Worm (Caenorhabditis elegans) whole organism, early embryonic: ENCODE data around the gene srx-88.

Experiments used
- B0310.2 ChIP-seq: sonication (generic microtip); optimal IDR thresholded peaks from 2 replicates; lab custom pipeline; 2016; ENCODE audit warnings: mild to moderate bottlenecking, missing genetic modification characterization, missing compliant biosample characterization
- F13C5.2 ChIP-seq: sonication (generic microtip); optimal IDR thresholded peaks from 2 replicates; lab custom pipeline; 2017; ENCODE audit warnings: mild to moderate bottlenecking, missing genetic modification characterization, inconsistent platforms, missing compliant biosample characterization
- aly-1 ChIP-seq: sonication (generic microtip); optimal IDR thresholded peaks from 2 replicates; lab custom pipeline; 2016; ENCODE audit warnings: missing genetic modification characterization, missing compliant biosample characterization
- ama-1 ChIP-seq: fragments of 150-350 bp; optimal IDR thresholded peaks from 2 replicates; lab custom pipeline; 2014
- ceh-13 ChIP-seq: fragments of 200-800 bp; sonication (Bioruptor generic); optimal IDR thresholded peaks from 2 replicates; lab custom pipeline; 2018; ENCODE audit warnings: mild to moderate bottlenecking, missing genetic modification characterization, missing compliant biosample characterization
- ceh-36 ChIP-seq: sonication (generic microtip); optimal IDR thresholded peaks from 2 replicates; lab custom pipeline; 2016; ENCODE audit warnings: missing genetic modification characterization, inconsistent platforms, missing compliant biosample characterization
- ets-7 ChIP-seq: sonication (generic microtip); optimal IDR thresholded peaks from 2 replicates; lab custom pipeline; 2016; ENCODE audit warnings: missing genotype, missing genetic modification characterization, missing compliant biosample characterization
- flt-1 ChIP-seq: fragments of 200-800 bp; sonication (Bioruptor generic); IDR thresholded peaks from 2 replicates; pipeline ENCODE4 v1.3.6; 2022; ENCODE audit warnings: missing genetic modification characterization, missing compliant biosample characterization
- hmbx-1 ChIP-seq: sonication (generic microtip); optimal IDR thresholded peaks from 2 replicates; lab custom pipeline; 2016; ENCODE audit warnings: mild to moderate bottlenecking, missing genetic modification characterization, missing compliant biosample characterization
- hmg-4 ChIP-seq: fragments of 200-800 bp; sonication (Bioruptor generic); optimal IDR thresholded peaks from 2 replicates; lab custom pipeline; 2018; ENCODE audit warnings: mild to moderate bottlenecking, missing genetic modification characterization, missing compliant biosample characterization
- hnd-1 ChIP-seq: sonication (generic microtip); optimal IDR thresholded peaks from 2 replicates; lab custom pipeline; 2016; ENCODE audit warnings: missing genetic modification characterization, missing compliant biosample characterization
- pes-1 ChIP-seq: fragments of 200-800 bp; sonication (Bioruptor generic); IDR thresholded peaks from 2 replicates; pipeline ENCODE4 v1.3.6; 2022; ENCODE audit warnings: missing genetic modification reagents, missing genetic modification characterization, missing compliant biosample characterization
- scrt-1 ChIP-seq: fragments of 200-800 bp; sonication (Bioruptor generic); IDR thresholded peaks from 2 replicates; pipeline ENCODE4 v1.3.6; 2022; ENCODE audit warnings: missing genetic modification characterization, missing compliant biosample characterization
- sea-1 ChIP-seq: fragments of 200-800 bp; sonication (Bioruptor generic); conservative IDR thresholded peaks from 2 replicates; pipeline ENCODE4 v1.3.6; 2022; ENCODE audit warnings: missing genetic modification characterization, missing compliant biosample characterization
- tbx-11 ChIP-seq: fragments of 200-800 bp; sonication (Bioruptor generic); IDR thresholded peaks from 2 replicates; pipeline ENCODE4 v1.3.6; 2022; ENCODE audit warnings: missing genetic modification characterization, missing compliant biosample characterization
- tbx-37 ChIP-seq: fragments of 200-800 bp; sonication (Bioruptor generic); conservative IDR thresholded peaks from 2 replicates; pipeline ENCODE4 v1.3.6; 2022; ENCODE audit warnings: missing genetic modification reagents, missing genetic modification characterization, missing compliant biosample characterization
- tra-4 ChIP-seq: sonication (generic microtip); optimal IDR thresholded peaks from 2 replicates; lab custom pipeline; 2017; ENCODE audit warnings: missing genetic modification characterization, missing compliant biosample characterization

The srx-88 gene

ce11 chrV:11574563-11574962, 8.7 kb upstream of the srx-88 start:
- no peak for TF ChIP-seq ama-1 (lab: Kevin White, UChicago)
- no peak for TF ChIP-seq sea-1 (GFP tag; lab: Robert Waterston, UW)
- no peak for TF ChIP-seq tbx-37 (GFP tag; lab: Robert Waterston, UW)
- no peak for TF ChIP-seq hmg-4 (GFP tag; lab: Kevin White, UChicago)
- no peak for TF ChIP-seq ceh-36 (tag; lab: Kevin White, UChicago)
- no peak for TF ChIP-seq scrt-1
- no peak for TF ChIP-seq tra-4 (tag; lab: Kevin White, UChicago)
- no peak for TF ChIP-seq hmbx-1
- TF ChIP-seq ceh-13 (GFP tag; lab: Kevin White, UChicago), result no peak
- TF ChIP-seq pes-1 (GFP tag; lab: Robert Waterston, UW), result no peak
- no peak for TF ChIP-seq ets-7 (tag; lab: Kevin White, UChicago)
- no peak for TF ChIP-seq B0310.2 (tag; lab: Kevin White, UChicago)
- TF ChIP-seq flt-1 (GFP tag; lab: Robert Waterston, UW), result no peak
- no peak for TF ChIP-seq F13C5.2 (tag; lab: Kevin White, UChicago)
- TF ChIP-seq aly-1, result no peak
- TF ChIP-seq hnd-1 (tag; lab: Kevin White, UChicago), result no peak
- no peak for TF ChIP-seq tbx-11

DNA sequence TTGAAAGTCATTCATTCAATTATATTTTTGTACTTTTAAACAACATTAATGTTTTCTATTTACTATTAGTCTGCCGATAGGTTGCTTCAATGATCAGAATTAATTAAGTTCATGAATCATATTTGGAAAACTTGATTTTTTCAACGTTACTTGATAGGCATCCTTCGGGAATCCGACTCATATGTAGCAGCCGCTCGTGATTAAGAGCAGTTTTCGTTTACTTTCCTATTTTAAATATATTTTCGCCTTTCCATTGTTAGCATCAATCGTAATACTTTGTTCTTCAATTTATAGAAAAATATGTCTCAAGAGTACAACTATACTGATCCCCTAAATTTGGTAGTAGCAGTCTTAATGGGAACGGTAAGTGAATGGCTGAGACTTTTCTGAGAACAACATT, 2.5 kb upstream of the srx-88 start, which contains the start of gene srx-90:
Gene srx-90 (plus strand): TSS at position 301 of the 400 bp plus-strand sequence.
- no peak for TF ChIP-seq hmg-4 (GFP tag; lab: Kevin White, UChicago)
- TF ChIP-seq ceh-36 (tag; lab: Kevin White, UChicago), result no peak
- TF ChIP-seq ama-1 (lab: Kevin White, UChicago), result no peak
- no peak for TF ChIP-seq flt-1 (GFP tag; lab: Robert Waterston, UW)
- TF ChIP-seq hnd-1 (tag; lab: Kevin White, UChicago), result no peak
- no peak for TF ChIP-seq scrt-1
- no peak for TF ChIP-seq aly-1
- no peak for TF ChIP-seq B0310.2 (tag; lab: Kevin White, UChicago)
- TF ChIP-seq tbx-37 (GFP tag; lab: Robert Waterston, UW), result no peak

- TF ChIP-seq aly-1 (no peak), tbx-11 (no peak), hmg-4 (GFP tag; lab: Kevin White, UChicago) (no peak), ama-1 (lab: Kevin White, UChicago) (no peak), tbx-37 (GFP tag; lab: Robert Waterston, UW) (no peak), scrt-1 (no peak), ets-7 (tag; lab: Kevin White, UChicago) (no peak), tra-4 (tag; lab: Kevin White, UChicago) (no peak), flt-1 (GFP tag; lab: Robert Waterston, UW) (no peak), hmbx-1 (no peak), pes-1 (GFP tag; lab: Robert Waterston, UW) (no peak), F13C5.2 (tag; lab: Kevin White, UChicago) (no peak), ceh-13 (GFP tag; lab: Kevin White, UChicago) (no peak)
Measured at ce11 chrV:11585122-11585521, 1.8 kb downstream of the srx-88 start.

ce11 chrV:11589433-11589832, 6.1 kb downstream of the srx-88 start, which contains the start of gene srx-82:
Gene srx-82 (plus strand): TSS chrV:11589733.
- no peak for TF ChIP-seq ets-7 (tag; lab: Kevin White, UChicago)
- no peak for TF ChIP-seq F13C5.2 (tag; lab: Kevin White, UChicago)
- no peak for TF ChIP-seq ceh-13 (GFP tag; lab: Kevin White, UChicago)

ce11 chrV:11593427-11593826, 10.1 kb downstream of the srx-88 start, which contains the start of gene srx-80:
Gene srx-80 (plus strand): TSS chrV:11593727.
- TF ChIP-seq flt-1 (GFP tag; lab: Robert Waterston, UW) (no peak), tra-4 (tag; lab: Kevin White, UChicago) (no peak), hmbx-1 (no peak), aly-1 (no peak), F13C5.2 (tag; lab: Kevin White, UChicago) (no peak), tbx-37 (GFP tag; lab: Robert Waterston, UW) (no peak), ceh-13 (GFP tag; lab: Kevin White, UChicago) (no peak), scrt-1 (no peak), tbx-11 (no peak), hnd-1 (tag; lab: Kevin White, UChicago) (no peak), ets-7 (tag; lab: Kevin White, UChicago) (no peak), pes-1 (GFP tag; lab: Robert Waterston, UW) (no peak), ceh-36 (tag; lab: Kevin White, UChicago) (no peak), sea-1 (GFP tag; lab: Robert Waterston, UW) (no peak), B0310.2 (tag; lab: Kevin White, UChicago) (no peak), ama-1 (lab: Kevin White, UChicago) (no peak), hmg-4 (GFP tag; lab: Kevin White, UChicago) (no peak)

DNA sequence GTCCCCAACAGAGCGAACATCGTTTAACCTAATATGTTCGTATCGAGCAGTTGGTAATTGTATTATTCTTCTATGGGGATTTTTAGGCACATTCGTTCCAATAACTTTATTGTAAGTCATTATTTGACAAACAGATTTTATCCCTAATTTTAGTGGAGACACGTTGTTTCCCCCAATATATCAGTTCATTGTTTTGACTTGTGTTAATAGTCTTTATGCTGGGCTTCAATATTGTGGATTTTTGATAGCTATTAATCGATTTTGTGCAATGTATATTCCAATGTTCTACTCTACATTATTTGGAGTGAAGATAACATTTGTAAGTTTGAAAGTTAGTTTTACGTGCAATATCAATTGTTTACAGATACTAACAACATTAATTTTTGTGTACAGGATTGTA, 10.6 kb downstream of the srx-88 start:
- no peak for TF ChIP-seq aly-1
- TF ChIP-seq ama-1 (lab: Kevin White, UChicago), result no peak
- no peak for TF ChIP-seq hmbx-1
- no peak for TF ChIP-seq sea-1 (GFP tag; lab: Robert Waterston, UW)
- no peak for TF ChIP-seq tbx-37 (GFP tag; lab: Robert Waterston, UW)
- no peak for TF ChIP-seq ets-7 (tag; lab: Kevin White, UChicago)
- no peak for TF ChIP-seq F13C5.2 (tag; lab: Kevin White, UChicago)
- TF ChIP-seq scrt-1, result no peak
- TF ChIP-seq B0310.2 (tag; lab: Kevin White, UChicago), result no peak

DNA sequence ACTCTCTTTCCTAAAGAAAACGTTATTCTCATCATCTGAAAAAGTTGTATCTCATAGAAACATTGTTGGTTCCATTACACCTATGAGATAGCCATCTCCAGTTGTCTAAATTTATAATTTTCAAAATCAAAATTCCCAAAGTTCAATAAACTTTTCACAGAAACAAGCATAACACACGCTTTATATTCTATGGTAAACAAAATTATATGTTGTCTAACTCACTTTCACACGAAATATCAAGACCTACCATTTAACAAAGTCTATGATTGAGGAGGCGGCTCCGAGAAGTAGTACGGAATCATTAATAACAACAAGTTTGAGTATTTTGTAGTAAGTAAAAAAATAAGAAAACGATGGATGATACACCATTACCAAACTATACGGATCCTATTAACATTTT, 15.5 kb downstream of the srx-88 start, which contains the start of gene srx-84:
Gene srx-84 (plus strand): TSS at position 301 of the 400 bp plus-strand sequence.
- no peak for TF ChIP-seq ceh-36 (tag; lab: Kevin White, UChicago)
- no peak for TF ChIP-seq sea-1 (GFP tag; lab: Robert Waterston, UW)
- no peak for TF ChIP-seq tbx-37 (GFP tag; lab: Robert Waterston, UW)
- TF ChIP-seq ets-7 (tag; lab: Kevin White, UChicago), result no peak
- TF ChIP-seq ama-1 (lab: Kevin White, UChicago), result no peak
- TF ChIP-seq aly-1, result no peak
- no peak for TF ChIP-seq hmbx-1
- no peak for TF ChIP-seq flt-1 (GFP tag; lab: Robert Waterston, UW)
- no peak for TF ChIP-seq B0310.2 (tag; lab: Kevin White, UChicago)
- no peak for TF ChIP-seq hnd-1 (tag; lab: Kevin White, UChicago)
- TF ChIP-seq tbx-11, result no peak
- TF ChIP-seq tra-4 (tag; lab: Kevin White, UChicago), result no peak
- no peak for TF ChIP-seq pes-1 (GFP tag; lab: Robert Waterston, UW)
- no peak for TF ChIP-seq ceh-13 (GFP tag; lab: Kevin White, UChicago)
- no peak for TF ChIP-seq scrt-1
